Fruit fly (Drosophila melanogaster) whole organism, embryonic: ENCODE results near the gene CG33640.
A peak's percentile ranks its signal among the peaks of the same experiment; 100 is the strongest.

Experiments used
- Asciz ChIP-seq: fragments of 200-800 bp; sonication (Bioruptor generic); optimal IDR thresholded peaks from 2 replicates; lab custom pipeline; 2017; ENCODE audit warnings: missing biosample characterization, mild to moderate bottlenecking, missing genetic modification characterization, missing genetic modification reagents
- Bdp1 ChIP-seq: fragments of 200-800 bp; sonication (Bioruptor generic); optimal IDR thresholded peaks from 3 replicates; lab custom pipeline; 2016; ENCODE audit warnings: missing biosample characterization, missing genetic modification characterization
- Blimp-1 ChIP-seq: fragments of 200-800 bp; sonication (Bioruptor generic); optimal IDR thresholded peaks from 3 replicates; lab custom pipeline; 2018; ENCODE audit warnings: missing biosample characterization, missing genetic modification characterization, mild to moderate bottlenecking, moderate library complexity, missing genetic modification reagents
- CG10462 ChIP-seq: fragments of 200-800 bp; sonication (Bioruptor generic); optimal IDR thresholded peaks from 2 replicates; lab custom pipeline; 2016; ENCODE audit warnings: missing biosample characterization, missing genetic modification characterization
- CG11247 ChIP-seq: fragments of 200-800 bp; sonication (Bioruptor generic); IDR thresholded peaks from 2 replicates; pipeline ENCODE4 v1.3.6; 2022; ENCODE audit warnings: missing biosample characterization, missing genetic modification characterization
- CG13287 ChIP-seq: fragments of 200-800 bp; sonication (Bioruptor generic); IDR thresholded peaks from 2 replicates; pipeline ENCODE4 v1.3.6; 2022; ENCODE audit warnings: missing biosample characterization, missing genetic modification characterization; ENCODE audit not compliant: partially characterized antibody
- CG13424 ChIP-seq: fragments of 200-800 bp; sonication (Bioruptor generic); optimal IDR thresholded peaks from 2 replicates; lab custom pipeline; 2019; ENCODE audit warnings: missing biosample characterization, mild to moderate bottlenecking, missing genetic modification characterization, moderate library complexity
- CG13775 ChIP-seq: fragments of 200-800 bp; sonication (Bioruptor generic); optimal IDR thresholded peaks from 3 replicates; lab custom pipeline; 2017; ENCODE audit warnings: missing biosample characterization, mild to moderate bottlenecking, missing genetic modification characterization
- CG14710 ChIP-seq: fragments of 200-800 bp; sonication (Bioruptor generic); optimal IDR thresholded peaks from 3 replicates; lab custom pipeline; 2019; ENCODE audit warnings: missing biosample characterization, mild to moderate bottlenecking, missing genetic modification characterization, moderate library complexity
- CG17328 ChIP-seq: fragments of 200-800 bp; sonication (Bioruptor generic); IDR thresholded peaks from 2 replicates; pipeline ENCODE4 v1.3.6; 2022; ENCODE audit warnings: missing biosample characterization, missing genetic modification characterization
- CG17802 ChIP-seq: fragments of 200-800 bp; sonication (Bioruptor generic); optimal IDR thresholded peaks from 2 replicates; lab custom pipeline; 2018; ENCODE audit warnings: missing biosample characterization, mild to moderate bottlenecking, missing genetic modification characterization, moderate library complexity
- CG18011 ChIP-seq: fragments of 200-800 bp; sonication (Bioruptor generic); optimal IDR thresholded peaks from 2 replicates; lab custom pipeline; 2017; ENCODE audit warnings: missing biosample characterization, missing genetic modification characterization, mild to moderate bottlenecking, moderate library complexity, missing genotype
- CG32532 ChIP-seq: fragments of 200-800 bp; sonication (Bioruptor generic); IDR thresholded peaks from 2 replicates; pipeline ENCODE4 v1.3.6; 2022; ENCODE audit warnings: missing biosample characterization, missing genetic modification characterization
- CG3847 ChIP-seq: fragments of 200-800 bp; sonication (Bioruptor generic); IDR thresholded peaks from 2 replicates; pipeline ENCODE4 v1.3.6; 2022; ENCODE audit warnings: missing biosample characterization, missing genetic modification characterization
- CG4404 ChIP-seq: fragments of 200-800 bp; sonication (Bioruptor generic); IDR thresholded peaks from 2 replicates; pipeline ENCODE4 v1.3.6; 2022; ENCODE audit warnings: missing biosample characterization, missing genetic modification characterization
- CG7271 ChIP-seq: fragments of 200-800 bp; sonication (Bioruptor generic); optimal IDR thresholded peaks from 2 replicates; lab custom pipeline; 2018; ENCODE audit warnings: missing biosample characterization, mild to moderate bottlenecking, missing genetic modification characterization, moderate library complexity
- CG8944 ChIP-seq: fragments of 200-800 bp; sonication (Bioruptor generic); optimal IDR thresholded peaks from 3 replicates; lab custom pipeline; 2016; ENCODE audit warnings: missing biosample characterization, missing genetic modification characterization
- CG9797 ChIP-seq: fragments of 200-800 bp; sonication (Bioruptor generic); optimal IDR thresholded peaks from 3 replicates; lab custom pipeline; 2018; ENCODE audit warnings: missing biosample characterization, mild to moderate bottlenecking, missing genetic modification characterization
- CrebB ChIP-seq: fragments of 200-800 bp; sonication (Bioruptor generic); optimal IDR thresholded peaks from 3 replicates; lab custom pipeline; 2018; ENCODE audit warnings: missing biosample characterization, mild to moderate bottlenecking, missing genetic modification characterization
- Dbx ChIP-seq: fragments of 200-800 bp; sonication (Bioruptor generic); IDR thresholded peaks from 3 replicates; pipeline ENCODE4 v1.3.6; 2022; ENCODE audit warnings: missing biosample characterization, missing genetic modification characterization
- Dfd ChIP-seq, 2 experiments: fragments of >200 bp; optimal IDR thresholded peaks; 2 replicates each; lab custom pipeline; 2017; ENCODE audit warnings: missing biosample characterization in 2 of 2, missing genetic modification characterization in 2 of 2
- Dp ChIP-seq: fragments of 200-800 bp; sonication (Bioruptor generic); optimal IDR thresholded peaks from 2 replicates; lab custom pipeline; 2018; ENCODE audit warnings: missing biosample characterization, mild to moderate bottlenecking, missing genetic modification characterization, moderate library complexity
- Drgx ChIP-seq: fragments of 200-800 bp; sonication (Bioruptor generic); IDR thresholded peaks from 2 replicates; pipeline ENCODE4 v1.3.6; 2022; ENCODE audit warnings: missing biosample characterization, missing genetic modification characterization
- Ets65A ChIP-seq: fragments of 200-800 bp; sonication (Bioruptor generic); peaks from one replicate; lab custom pipeline; 2016; ENCODE audit warnings: missing biosample characterization, missing genetic modification characterization
- Fer3 ChIP-seq: fragments of 200-800 bp; sonication (Bioruptor generic); optimal IDR thresholded peaks from 2 replicates; lab custom pipeline; 2018; ENCODE audit warnings: missing biosample characterization, mild to moderate bottlenecking, missing genetic modification characterization, moderate library complexity
- H15 ChIP-seq: fragments of 200-800 bp; sonication (Bioruptor generic); IDR thresholded peaks from 3 replicates; pipeline ENCODE4 v1.3.6; 2022; ENCODE audit warnings: missing biosample characterization, missing genetic modification characterization
- HLH54F ChIP-seq: fragments of 200-800 bp; sonication (Bioruptor generic); optimal IDR thresholded peaks from 3 replicates; lab custom pipeline; 2016; ENCODE audit warnings: missing biosample characterization, missing genetic modification characterization
- HLHmδ ChIP-seq: fragments of 200-800 bp; sonication (Bioruptor generic); optimal IDR thresholded peaks from 2 replicates; lab custom pipeline; 2018; ENCODE audit warnings: missing biosample characterization, mild to moderate bottlenecking, missing genetic modification characterization, moderate library complexity
- Jarid2 ChIP-seq: fragments of 200-800 bp; sonication (Bioruptor generic); optimal IDR thresholded peaks from 3 replicates; lab custom pipeline; 2017; ENCODE audit warnings: mild to moderate bottlenecking, missing biosample characterization, missing genetic modification reagents, missing genetic modification characterization
- Kr ChIP-seq: fragments of 200-800 bp; sonication (Bioruptor generic); optimal IDR thresholded peaks from 2 replicates; lab custom pipeline; 2017; ENCODE audit warnings: missing biosample characterization, mild to moderate bottlenecking, missing genetic modification characterization
- Lpt ChIP-seq: fragments of >200 bp; optimal IDR thresholded peaks from 2 replicates; lab custom pipeline; 2018; ENCODE audit warnings: missing biosample characterization, missing genetic modification characterization
- Nf-YB ChIP-seq: fragments of 200-800 bp; sonication (Bioruptor generic); optimal IDR thresholded peaks from 3 replicates; lab custom pipeline; 2019; ENCODE audit warnings: missing biosample characterization, mild to moderate bottlenecking, missing genetic modification characterization, moderate library complexity
- NfI ChIP-seq: fragments of 200-800 bp; sonication (Bioruptor generic); optimal IDR thresholded peaks from 3 replicates; lab custom pipeline; 2018; ENCODE audit warnings: missing biosample characterization, mild to moderate bottlenecking, missing genetic modification characterization, moderate library complexity
- Sox100B ChIP-seq: fragments of 200-800 bp; sonication (Bioruptor generic); optimal IDR thresholded peaks from 3 replicates; lab custom pipeline; 2018; ENCODE audit warnings: missing biosample characterization, mild to moderate bottlenecking, missing genetic modification characterization
- Stat92E ChIP-seq, 3 experiments: fragments of >200 bp in 2 of 3; fragments of 200-800 bp in 1 of 3; sonication (Bioruptor generic) in 1 of 3; optimal IDR thresholded peaks; 2 replicates each; lab custom pipeline; 2017 to 2019; ENCODE audit warnings: missing biosample characterization in 3 of 3, missing genetic modification characterization in 3 of 3, mild to moderate bottlenecking in 1 of 3, moderate library complexity in 1 of 3
- Trl ChIP-seq, 3 experiments: fragments of >200 bp in 2 of 3; fragments of 200-800 bp in 1 of 3; sonication (Bioruptor generic) in 1 of 3; optimal IDR thresholded peaks; 2 replicates in 1 of 3; 3 replicates in 2 of 3; lab custom pipeline; 2016 to 2017; ENCODE audit warnings: missing biosample characterization in 1 of 3, missing genetic modification characterization in 1 of 3
- Xrp1 ChIP-seq: fragments of 200-800 bp; sonication (Bioruptor generic); IDR thresholded peaks from 2 replicates; pipeline ENCODE4 v1.3.6; 2022; ENCODE audit warnings: missing biosample characterization, missing genetic modification characterization
- cas ChIP-seq: fragments of 200-800 bp; sonication (Bioruptor generic); IDR thresholded peaks from 2 replicates; pipeline ENCODE4 v1.3.6; 2022; ENCODE audit warnings: missing biosample characterization, missing genetic modification characterization
- cato ChIP-seq: fragments of 200-800 bp; sonication (Bioruptor generic); optimal IDR thresholded peaks from 2 replicates; lab custom pipeline; 2016; ENCODE audit warnings: missing biosample characterization, missing genetic modification characterization, borderline replicate concordance
- chif ChIP-seq, 2 experiments: fragments of 200-800 bp; sonication (Bioruptor generic); optimal IDR thresholded peaks; 3 replicates each; lab custom pipeline; 2016; ENCODE audit warnings: missing biosample characterization in 2 of 2, missing genetic modification characterization in 2 of 2
- en ChIP-seq: fragments of 200-800 bp; sonication (Bioruptor generic); optimal IDR thresholded peaks from 2 replicates; lab custom pipeline; 2016; ENCODE audit warnings: missing biosample characterization, missing genetic modification characterization
- jumu ChIP-seq: fragments of 200-800 bp; sonication (Bioruptor generic); optimal IDR thresholded peaks from 3 replicates; lab custom pipeline; 2016; ENCODE audit warnings: missing biosample characterization, missing genetic modification characterization
- nerfin-1 ChIP-seq: fragments of 200-800 bp; sonication (Bioruptor generic); optimal IDR thresholded peaks from 3 replicates; lab custom pipeline; 2019; ENCODE audit warnings: missing biosample characterization, mild to moderate bottlenecking, missing genetic modification characterization, moderate library complexity
- org-1 ChIP-seq: fragments of 200-800 bp; sonication (Bioruptor generic); optimal IDR thresholded peaks from 2 replicates; lab custom pipeline; 2017; ENCODE audit warnings: missing biosample characterization, missing genetic modification characterization
- peb ChIP-seq: fragments of 200-800 bp; sonication (Bioruptor generic); IDR thresholded peaks from 2 replicates; pipeline ENCODE4 v1.3.6; 2022; ENCODE audit warnings: missing biosample characterization, missing genetic modification characterization
- ranshi ChIP-seq: fragments of 200-800 bp; sonication (Bioruptor generic); IDR thresholded peaks from 2 replicates; pipeline ENCODE4 v1.3.6; 2022; ENCODE audit warnings: missing biosample characterization, missing genetic modification characterization
- sens-2 ChIP-seq: fragments of 200-800 bp; sonication (Bioruptor generic); IDR thresholded peaks from 2 replicates; pipeline ENCODE4 v1.3.6; 2022; ENCODE audit warnings: missing biosample characterization, missing genetic modification characterization

CG33640 gene

dm6 chr2L:13548786-13549780 lies 21.4 kb downstream of the CG33640 start, which contains the start of gene B4 (continued):
- TF ChIP-seq Bdp1 (no peak), Dfd (GFP tag; optimal IDR thresholded peaks at IDR 0.05; lab: Kevin White, UChicago) (no peak), CG10462 (GFP tag; lab: Kevin White, UChicago) (no peak), chif (GFP tag; optimal IDR thresholded peaks at IDR 0.05; lab: Kevin White, UChicago) (no peak), cas (GFP tag; lab: Robert Waterston, UW) (no peak), Jarid2 (peak; percentile 96), H15 (GFP tag; lab: Robert Waterston, UW) (no peak; the same call in 2 of the 3 replicates), jumu (GFP tag; lab: Kevin White, UChicago) (no peak), en (GFP tag; lab: Kevin White, UChicago) (no peak), Lpt (no peak), CG13287 (GFP tag; lab: Robert Waterston, UW) (peak; percentile 66), HLHmδ (GFP tag; lab: Kevin White, UChicago) (peak; percentile 95), Blimp-1 (GFP tag; lab: Kevin White, UChicago) (no peak), CG3847 (peak; percentile 38; the same call in 1 of the 2 replicates), CG32532 (GFP tag; lab: Robert Waterston, UW) (peak; percentile 42), org-1 (GFP tag; lab: Kevin White, UChicago) (peak; percentile 23), peb (GFP tag; lab: Robert Waterston, UW) (no peak), Dbx (GFP tag; lab: Robert Waterston, UW) (peak; percentile 76; the same call in 2 of the 3 replicates), CG4404 (GFP tag; lab: Robert Waterston, UW) (no peak), Asciz (GFP tag; lab: Kevin White, UChicago) (peak; percentile 73), CG13424 (no peak), sens-2 (GFP tag; lab: Robert Waterston, UW) (no peak), HLH54F (GFP tag; lab: Kevin White, UChicago) (peak; percentile 13), Nf-YB (GFP tag; lab: Kevin White, UChicago) (no peak), CG17328 (peak; percentile 31; the same call in 1 of the 2 replicates), CG7271 (tag; lab: Kevin White, UChicago) (no peak), Xrp1 (GFP tag; lab: Robert Waterston, UW) (peak; percentile 29), Stat92E (GFP tag; optimal IDR thresholded peaks at IDR 0.05; lab: Kevin White, UChicago) (peak in 1 of 3 experiments; percentile 28), cato (GFP tag; lab: Kevin White, UChicago) (no peak), Sox100B (no peak), Drgx (GFP tag; lab: Robert Waterston, UW) (peak; percentile 66), CG13775 (GFP tag; lab: Kevin White, UChicago) (no peak), Dp (peak; percentile 96), CG17802 (no peak), CG8944 (GFP tag; lab: Kevin White, UChicago) (no peak), ranshi (GFP tag; lab: Robert Waterston, UW) (0 out of 2 replicates have a peak, but pooled peaks have one; percentile 3), CrebB (tag; lab: Kevin White, UChicago) (peak; percentile 64), Ets65A (peak; percentile 24), Fer3 (peak; percentile 15), nerfin-1 (peak; percentile 48), Kr (GFP tag; lab: Kevin White, UChicago) (peak; percentile 65), CG9797 (peak; percentile 68), CG14710 (tag; lab: Kevin White, UChicago) (peak; percentile 91), CG11247 (GFP tag; lab: Robert Waterston, UW) (no peak), CG18011 (GFP tag; lab: Kevin White, UChicago) (no peak), Trl (optimal IDR thresholded peaks at IDR 0.05; lab: Kevin White, UChicago) (peak; percentile 25 to 60), Trl (GFP tag; optimal IDR thresholded peaks at IDR 0.05; lab: Kevin White, UChicago) (peak; percentile 18), NfI (GFP tag; lab: Kevin White, UChicago) (no peak)
